Worm (Caenorhabditis elegans): ENCODE results near the gene exc-13.
A peak's percentile ranks its signal among the peaks of the same experiment; 100 is the strongest.

Gene exc-13

ce11 chrV:7369578-7369977, 4.5 kb downstream of the exc-13 start, which contains the start of gene srj-14:
Gene srj-14 (plus strand): TSS chrV:7369708.
- TF ChIP-seq zip-2 (tag; optimal IDR thresholded peaks at IDR 0.05) (no peak), lin-13 (GFP tag; optimal IDR thresholded peaks at IDR 0.05) (no peak), ceh-32 (tag; optimal IDR thresholded peaks at IDR 0.05; ENCODE audit: poor library complexity) (no peak), skn-1 (tag; optimal IDR thresholded peaks at IDR 0.05) (no peak), unc-62 (GFP tag; optimal IDR thresholded peaks at IDR 0.05 in 1 of 2) (peak in 1 of 2 experiments; percentile 93), unc-62 (tag; optimal IDR thresholded peaks at IDR 0.05) (no peak), zip-11 (GFP tag; IDR thresholded peaks at IDR 0.05) (no peak)

ce11 chrV:7374090-7374489, 9.0 kb downstream of the exc-13 start, which contains the start of gene srx-56:
Gene srx-56 (plus strand): TSS chrV:7374390.
- no peak for TF ChIP-seq nhr-28 (tag; optimal IDR thresholded peaks at IDR 0.05)
- TF ChIP-seq unc-62 (GFP tag; optimal IDR thresholded peaks at IDR 0.05 in 1 of 2), result peak in 1 of 2 experiments; percentile 20
- TF ChIP-seq unc-62 (tag; optimal IDR thresholded peaks at IDR 0.05), result no peak

- no peak for TF ChIP-seq nhr-6 (tag; optimal IDR thresholded peaks at IDR 0.05)
- no peak for TF ChIP-seq hlh-11 (tag; optimal IDR thresholded peaks at IDR 0.05)
- no peak for TF ChIP-seq nhr-76 (tag; optimal IDR thresholded peaks at IDR 0.05)
- no peak for TF ChIP-seq ces-1 (GFP tag; optimal IDR thresholded peaks at IDR 0.05)
- no peak for TF ChIP-seq dmd-8 (GFP tag; IDR thresholded peaks at IDR 0.05)
Observed at ce11 chrV:7379384-7379783, 14.3 kb downstream of the exc-13 start, which contains the start of gene srsx-24. Gene srsx-24 (minus strand): TSS chrV:7379484.

- no peak for TF ChIP-seq unc-130 (GFP tag; optimal IDR thresholded peaks at IDR 0.05)
- TF ChIP-seq lsy-2 (tag; optimal IDR thresholded peaks at IDR 0.05), result no peak
- TF ChIP-seq aha-1 (tag), result peak; percentile 22
- no peak for TF ChIP-seq nhr-11 (tag; optimal IDR thresholded peaks at IDR 0.05)
- no peak for TF ChIP-seq nhr-48 (tag; optimal IDR thresholded peaks at IDR 0.05)
- no peak for TF ChIP-seq skn-1 (tag; optimal IDR thresholded peaks at IDR 0.05)
- no peak for TF ChIP-seq lin-29 (GFP tag; IDR thresholded peaks at IDR 0.05)
- no peak for TF ChIP-seq egl-43 (GFP tag; IDR thresholded peaks at IDR 0.05)
- no peak for TF ChIP-seq vab-7 (GFP tag; IDR thresholded peaks at IDR 0.05)
Observed at ce11 chrV:7381008-7381407, 16.0 kb downstream of the exc-13 start, which contains the start of gene C03G6.17. Gene C03G6.17 (minus strand): TSS chrV:7381108.

ce11 chrV:7386052-7386573, 21.1 kb downstream of the exc-13 start, which contains the start of gene srp-6:
Gene srp-6 (minus strand): TSS chrV:7386102.
- TF ChIP-seq zip-2 (tag; optimal IDR thresholded peaks at IDR 0.05) (no peak), dve-1 (tag; optimal IDR thresholded peaks at IDR 0.05; ENCODE audit: insufficient read depth) (peak; percentile 10), mxl-2 (GFP tag; conservative IDR thresholded peaks at IDR 0.05) (no peak), ZK546.5 (tag; optimal IDR thresholded peaks at IDR 0.05) (no peak), Y75B8A.6 (GFP tag; IDR thresholded peaks at IDR 0.05) (no peak), ztf-11 (tag; optimal IDR thresholded peaks at IDR 0.05) (no peak), nhr-48 (tag; optimal IDR thresholded peaks at IDR 0.05) (no peak), unc-62 (GFP tag; optimal IDR thresholded peaks at IDR 0.05 in 1 of 2) (peak in 1 of 2 experiments; percentile 66), unc-62 (tag; optimal IDR thresholded peaks at IDR 0.05) (no peak), lir-3 (tag; optimal IDR thresholded peaks at IDR 0.05) (no peak), nhr-11 (tag; optimal IDR thresholded peaks at IDR 0.05) (peak; percentile 9), egl-27 (tag; optimal IDR thresholded peaks at IDR 0.05) (no peak)

ce11 chrV:7387755-7388154, 22.7 kb downstream of the exc-13 start, which contains the start of gene C02H6.3:
Gene C02H6.3 (minus strand): TSS chrV:7387855.
- TF ChIP-seq nhr-237 (tag; optimal IDR thresholded peaks at IDR 0.05), result no peak
- no peak for TF ChIP-seq Y75B8A.6 (GFP tag; IDR thresholded peaks at IDR 0.05)
- no peak for TF ChIP-seq snpc-4 (tag; optimal IDR thresholded peaks at IDR 0.05)
- TF ChIP-seq lin-29 (GFP tag; IDR thresholded peaks at IDR 0.05), result no peak
- TF ChIP-seq lim-7 (GFP tag; IDR thresholded peaks at IDR 0.05), result no peak
- no peak for TF ChIP-seq dpl-1 (GFP tag; optimal IDR thresholded peaks at IDR 0.05)
- TF ChIP-seq hlh-30 (tag; optimal IDR thresholded peaks at IDR 0.05; ENCODE audit: insufficient read depth), result no peak
- TF ChIP-seq lin-1 (GFP tag; IDR thresholded peaks at IDR 0.05), result no peak
- TF ChIP-seq dmd-9 (GFP tag; IDR thresholded peaks at IDR 0.05), result no peak
- no peak for TF ChIP-seq fkh-10 (GFP tag; optimal IDR thresholded peaks at IDR 0.05)
- no peak for TF ChIP-seq dve-1 (tag; optimal IDR thresholded peaks at IDR 0.05; ENCODE audit: insufficient read depth)
- no peak for TF ChIP-seq mxl-3 (GFP tag; optimal IDR thresholded peaks at IDR 0.05)
- TF ChIP-seq Y105C5A.15 (GFP tag; IDR thresholded peaks at IDR 0.05), result no peak
- TF ChIP-seq Y48G9A.11 (GFP tag; IDR thresholded peaks at IDR 0.05), result no peak
- TF ChIP-seq nhr-76 (tag; optimal IDR thresholded peaks at IDR 0.05), result no peak
- TF ChIP-seq dmd-6 (GFP tag; IDR thresholded peaks at IDR 0.05), result no peak
- TF ChIP-seq ZK337.2 (GFP tag; IDR thresholded peaks at IDR 0.05), result no peak
- TF ChIP-seq skn-1 (tag; optimal IDR thresholded peaks at IDR 0.05), result no peak
